Fruit fly (Drosophila melanogaster) whole organism, embryonic: ENCODE data around the gene CG10651.
A peak's percentile ranks its signal among the peaks of the same experiment; 100 is the strongest.

Source experiments
- Atf-2 ChIP-seq: fragments of 200-800 bp; sonication (Bioruptor generic); optimal IDR thresholded peaks from 2 replicates; lab custom pipeline; 2016; ENCODE audit warnings: missing biosample characterization, missing genetic modification characterization
- Bteb2 ChIP-seq: fragments of 200-800 bp; sonication (Bioruptor generic); optimal IDR thresholded peaks from 2 replicates; lab custom pipeline; 2016; ENCODE audit warnings: missing biosample characterization, missing genetic modification characterization
- CG10274 ChIP-seq: fragments of 200-800 bp; sonication (Bioruptor generic); optimal IDR thresholded peaks from 3 replicates; lab custom pipeline; 2017; ENCODE audit warnings: missing biosample characterization, mild to moderate bottlenecking, missing genetic modification characterization
- CG10321 ChIP-seq: fragments of 200-800 bp; sonication (Bioruptor generic); IDR thresholded peaks from 2 replicates; pipeline ENCODE4 v1.3.6; 2022; ENCODE audit warnings: missing biosample characterization, missing genetic modification characterization
- CG11696 ChIP-seq: fragments of 200-800 bp; sonication (Bioruptor generic); IDR thresholded peaks from 2 replicates; pipeline ENCODE4 v1.3.6; 2022; ENCODE audit warnings: missing biosample characterization, missing genetic modification characterization
- CG1233 ChIP-seq: fragments of 200-800 bp; sonication (Bioruptor generic); optimal IDR thresholded peaks from 4 replicates; lab custom pipeline; 2018; ENCODE audit warnings: missing biosample characterization, mild to moderate bottlenecking, missing genetic modification characterization
- CG12659 ChIP-seq: fragments of 200-800 bp; sonication (Bioruptor generic); optimal IDR thresholded peaks from 3 replicates; lab custom pipeline; 2017; ENCODE audit warnings: mild to moderate bottlenecking, missing biosample characterization, missing genetic modification reagents, missing genetic modification characterization
- CG15269 ChIP-seq: fragments of 200-800 bp; sonication (Bioruptor generic); optimal IDR thresholded peaks from 2 replicates; lab custom pipeline; 2018; ENCODE audit warnings: missing biosample characterization, mild to moderate bottlenecking, missing genetic modification characterization, moderate library complexity
- CG15514 ChIP-seq: fragments of 200-800 bp; sonication (Bioruptor generic); optimal IDR thresholded peaks from 3 replicates; lab custom pipeline; 2017; ENCODE audit warnings: missing biosample characterization, missing genetic modification characterization, mild to moderate bottlenecking, moderate library complexity, missing genetic modification reagents
- CG1603 ChIP-seq: fragments of 200-800 bp; sonication (Bioruptor generic); optimal IDR thresholded peaks from 2 replicates; lab custom pipeline; 2019; ENCODE audit warnings: missing biosample characterization, mild to moderate bottlenecking, missing genetic modification characterization, moderate library complexity
- CG18476 ChIP-seq: fragments of 200-800 bp; sonication (Bioruptor generic); optimal IDR thresholded peaks from 2 replicates; lab custom pipeline; 2016; ENCODE audit warnings: missing biosample characterization, mild to moderate bottlenecking, missing genetic modification characterization
- CG2129 ChIP-seq: fragments of 200-800 bp; sonication (Bioruptor generic); IDR thresholded peaks from 2 replicates; pipeline ENCODE4 v1.3.6; 2022; ENCODE audit warnings: missing biosample characterization, missing genetic modification characterization; ENCODE audit not compliant: partially characterized antibody
- CG2889 ChIP-seq: fragments of 200-800 bp; sonication (Bioruptor generic); IDR thresholded peaks from 3 replicates; pipeline ENCODE4 v1.3.6; 2022; ENCODE audit warnings: missing biosample characterization, missing genetic modification characterization
- CG3726 ChIP-seq: fragments of 200-800 bp; sonication (Bioruptor generic); IDR thresholded peaks from 3 replicates; pipeline ENCODE4, ENCODE4 v1.3.6; 2022; ENCODE audit warnings: missing biosample characterization, missing genetic modification characterization
- CG42726 ChIP-seq: fragments of 200-800 bp; sonication (Bioruptor generic); IDR thresholded peaks from 2 replicates; pipeline ENCODE4 v1.3.6; 2022; ENCODE audit warnings: missing biosample characterization, missing genetic modification characterization; ENCODE audit not compliant: partially characterized antibody
- CG4282 ChIP-seq: fragments of 200-800 bp; sonication (Bioruptor generic); optimal IDR thresholded peaks from 2 replicates; lab custom pipeline; 2016; ENCODE audit warnings: missing biosample characterization, missing genetic modification characterization
- CG4424 ChIP-seq: fragments of 200-800 bp; sonication (Bioruptor generic); optimal IDR thresholded peaks from 3 replicates; lab custom pipeline; 2016; ENCODE audit warnings: missing biosample characterization, missing genetic modification characterization
- CG6683 ChIP-seq: fragments of 200-800 bp; sonication (Bioruptor generic); optimal IDR thresholded peaks from 2 replicates; lab custom pipeline; 2017; ENCODE audit warnings: missing biosample characterization, mild to moderate bottlenecking, missing genetic modification characterization, missing genetic modification reagents
- CG6689 ChIP-seq: fragments of 200-800 bp; sonication (Bioruptor generic); IDR thresholded peaks from 2 replicates; pipeline ENCODE4 v1.3.6; 2022; ENCODE audit warnings: missing biosample characterization, missing genetic modification characterization
- CG8765 ChIP-seq: fragments of 200-800 bp; sonication (Bioruptor generic); IDR thresholded peaks from 2 replicates; pipeline ENCODE4 v1.3.6; 2022; ENCODE audit warnings: missing biosample characterization, missing genetic modification characterization
- CG9932 ChIP-seq: fragments of 200-800 bp; sonication (Bioruptor generic); IDR thresholded peaks from 2 replicates; pipeline ENCODE4 v1.3.6; 2022; ENCODE audit warnings: missing biosample characterization, missing genetic modification characterization
- D19B ChIP-seq: fragments of 200-800 bp; sonication (Bioruptor generic); optimal IDR thresholded peaks from 2 replicates; lab custom pipeline; 2017; ENCODE audit warnings: missing biosample characterization, mild to moderate bottlenecking, missing genetic modification characterization
- Doc2 ChIP-seq: fragments of 200-800 bp; sonication (Bioruptor generic); IDR thresholded peaks from 2 replicates; pipeline ENCODE4 v1.3.6; 2022; ENCODE audit warnings: missing biosample characterization, missing genetic modification characterization
- Dp ChIP-seq: fragments of 200-800 bp; sonication (Bioruptor generic); optimal IDR thresholded peaks from 2 replicates; lab custom pipeline; 2018; ENCODE audit warnings: missing biosample characterization, mild to moderate bottlenecking, missing genetic modification characterization, moderate library complexity
- Ets65A ChIP-seq: fragments of 200-800 bp; sonication (Bioruptor generic); peaks from one replicate; lab custom pipeline; 2016; ENCODE audit warnings: missing biosample characterization, missing genetic modification characterization
- H15 ChIP-seq: fragments of 200-800 bp; sonication (Bioruptor generic); IDR thresholded peaks from 3 replicates; pipeline ENCODE4 v1.3.6; 2022; ENCODE audit warnings: missing biosample characterization, missing genetic modification characterization
- Hr39 ChIP-seq: fragments of >200 bp; optimal IDR thresholded peaks from 2 replicates; lab custom pipeline; 2017
- Kr ChIP-seq: fragments of 200-800 bp; sonication (Bioruptor generic); optimal IDR thresholded peaks from 2 replicates; lab custom pipeline; 2017; ENCODE audit warnings: missing biosample characterization, mild to moderate bottlenecking, missing genetic modification characterization
- Max ChIP-seq: fragments of 200-800 bp; sonication (Bioruptor generic); optimal IDR thresholded peaks from 2 replicates; lab custom pipeline; 2016; ENCODE audit warnings: missing biosample characterization, mild to moderate bottlenecking, missing genetic modification characterization
- Oaz ChIP-seq: fragments of 200-800 bp; sonication (Bioruptor generic); IDR thresholded peaks from 2 replicates; pipeline ENCODE4 v1.3.6; 2022; ENCODE audit warnings: missing biosample characterization, missing genetic modification characterization
- Sry-β ChIP-seq: fragments of 200-800 bp; sonication (Bioruptor generic); optimal IDR thresholded peaks from 2 replicates; lab custom pipeline; 2018; ENCODE audit warnings: missing biosample characterization, mild to moderate bottlenecking, missing genetic modification characterization, moderate library complexity
- Taf1 ChIP-seq: fragments of 200-800 bp; sonication (Bioruptor generic); IDR thresholded peaks from 2 replicates; pipeline ENCODE4 v1.3.6; 2022; ENCODE audit warnings: missing biosample characterization, missing genetic modification characterization
- ac ChIP-seq: fragments of 200-800 bp; sonication (Bioruptor generic); optimal IDR thresholded peaks from 3 replicates; lab custom pipeline; 2017; ENCODE audit warnings: missing biosample characterization, mild to moderate bottlenecking, missing genetic modification characterization
- amos ChIP-seq: fragments of 200-800 bp; sonication (Bioruptor generic); IDR thresholded peaks from 2 replicates; pipeline ENCODE4 v1.3.6; 2022; ENCODE audit warnings: missing biosample characterization, missing genetic modification characterization; ENCODE audit not compliant: partially characterized antibody
- ato ChIP-seq: fragments of 200-800 bp; sonication (Bioruptor generic); IDR thresholded peaks from 2 replicates; pipeline ENCODE4 v1.3.6; 2022; ENCODE audit warnings: missing biosample characterization, missing genetic modification characterization; ENCODE audit not compliant: partially characterized antibody
- exex ChIP-seq: fragments of 200-800 bp; sonication (Bioruptor generic); optimal IDR thresholded peaks from 4 replicates; lab custom pipeline; 2018; ENCODE audit warnings: missing biosample characterization, mild to moderate bottlenecking, missing genetic modification characterization, moderate library complexity
- eyg ChIP-seq: fragments of 200-800 bp; sonication (Bioruptor generic); optimal IDR thresholded peaks from 3 replicates; lab custom pipeline; 2016; ENCODE audit warnings: missing biosample characterization, missing genetic modification characterization
- hth ChIP-seq: fragments of >200 bp; optimal IDR thresholded peaks from 2 replicates; lab custom pipeline; 2017; ENCODE audit warnings: inconsistent platforms
- lola ChIP-seq, 3 experiments: fragments of >200 bp in 2 of 3; fragments of 200-800 bp in 1 of 3; sonication (Bioruptor generic) in 1 of 3; optimal IDR thresholded peaks; 2 replicates each; lab custom pipeline; 2017 to 2019; ENCODE audit warnings: missing biosample characterization in 3 of 3, missing genetic modification characterization in 3 of 3, mild to moderate bottlenecking in 1 of 3, moderate library complexity in 1 of 3
- lov ChIP-seq, 2 experiments: fragments of 200-800 bp in 1 of 2; fragments of >200 bp in 1 of 2; sonication (Bioruptor generic) in 1 of 2; IDR thresholded peaks in 1 of 2; optimal IDR thresholded peaks in 1 of 2; 2 replicates in 1 of 2; 3 replicates in 1 of 2; pipeline versions ENCODE4 v1.3.6 to Lab custom; 2017 to 2022; ENCODE audit warnings: missing biosample characterization in 1 of 2, missing genetic modification characterization in 1 of 2
- mam ChIP-seq: fragments of 200-800 bp; sonication (Bioruptor generic); optimal IDR thresholded peaks from 3 replicates; lab custom pipeline; 2016; ENCODE audit warnings: missing biosample characterization, missing genetic modification characterization
- peb ChIP-seq: fragments of 200-800 bp; sonication (Bioruptor generic); IDR thresholded peaks from 2 replicates; pipeline ENCODE4 v1.3.6; 2022; ENCODE audit warnings: missing biosample characterization, missing genetic modification characterization
- pfk ChIP-seq: fragments of 200-800 bp; sonication (Bioruptor generic); optimal IDR thresholded peaks from 2 replicates; lab custom pipeline; 2018; ENCODE audit warnings: missing biosample characterization, mild to moderate bottlenecking, missing genetic modification characterization, moderate library complexity
- pros ChIP-seq: fragments of 200-800 bp; sonication (Bioruptor generic); optimal IDR thresholded peaks from 3 replicates; lab custom pipeline; 2019; ENCODE audit warnings: missing biosample characterization, mild to moderate bottlenecking, missing genetic modification characterization, moderate library complexity
- sens ChIP-seq: fragments of 200-800 bp; sonication (Bioruptor generic); peaks from one replicate; lab custom pipeline; 2016; ENCODE audit warnings: missing biosample characterization, missing genetic modification characterization
- slp2 ChIP-seq: fragments of 200-800 bp; sonication (Bioruptor generic); optimal IDR thresholded peaks from 2 replicates; lab custom pipeline; 2016; ENCODE audit warnings: missing biosample characterization, missing genetic modification characterization

The CG10651 gene

DNA sequence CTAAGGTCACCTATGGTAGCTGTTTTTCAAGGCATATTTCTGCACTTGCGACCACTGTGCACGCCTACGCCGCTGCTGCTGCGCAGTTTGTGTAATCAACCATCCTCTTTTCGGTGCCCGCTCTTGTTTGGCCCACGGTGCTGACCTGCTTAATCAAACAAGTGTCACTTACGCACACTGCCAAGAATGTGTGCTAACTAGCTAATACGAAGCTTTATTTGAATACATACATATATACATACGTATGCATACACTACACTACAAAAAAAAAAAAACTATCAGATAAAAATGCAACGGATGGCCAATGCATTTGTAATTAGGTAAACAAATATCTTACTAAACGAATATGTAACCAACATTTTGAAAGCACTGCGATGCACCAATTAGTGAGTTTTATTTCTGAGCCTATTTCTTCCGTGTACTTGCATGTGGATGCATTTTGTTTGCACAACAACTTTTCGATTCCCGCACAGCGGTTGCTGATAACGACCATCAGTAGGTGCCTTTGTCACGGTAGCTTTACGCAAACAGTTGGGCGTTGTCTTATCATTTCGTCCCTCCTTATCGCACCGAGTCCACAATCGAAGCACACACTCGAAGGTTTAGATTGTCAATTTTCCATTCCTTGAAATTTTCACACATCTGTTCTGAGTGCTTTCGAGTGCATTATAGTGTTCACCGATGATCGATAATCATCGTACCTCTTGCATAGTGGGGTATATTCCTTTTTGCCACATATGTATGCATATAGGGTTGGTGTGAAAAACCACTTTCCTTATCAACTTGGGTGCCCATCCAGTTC lies 48.2 kb downstream of the CG10651 start (continued):
- TF ChIP-seq eyg (GFP tag; lab: Kevin White, UChicago) (peak; percentile 63), pros (peak; percentile 79), CG6689 (GFP tag; lab: Robert Waterston, UW) (peak; percentile 89), sens (GFP tag; lab: Kevin White, UChicago) (peak; percentile 98), CG12659 (GFP tag; lab: Kevin White, UChicago) (peak; percentile 77), CG11696 (GFP tag; lab: Robert Waterston, UW) (peak; percentile 82), Ets65A (GFP tag; lab: Kevin White, UChicago) (peak; percentile 91), CG10274 (GFP tag; lab: Kevin White, UChicago) (peak; percentile 35), Kr (GFP tag; lab: Kevin White, UChicago) (peak; percentile 71), Bteb2 (GFP tag; lab: Kevin White, UChicago) (peak; percentile 81), Max (GFP tag; lab: Kevin White, UChicago) (peak; percentile 73), Taf1 (GFP tag; lab: Robert Waterston, UW) (peak; percentile 42; the same call in 1 of the 2 replicates), ac (GFP tag; lab: Kevin White, UChicago) (peak; percentile 33), peb (GFP tag; lab: Robert Waterston, UW) (peak; percentile 75), CG15514 (peak; percentile 71), exex (peak; percentile 72), CG4424 (GFP tag; lab: Kevin White, UChicago) (peak; percentile 77), CG10321 (peak; percentile 57; the same call in 1 of the 2 replicates), ato (GFP tag; lab: Robert Waterston, UW) (no peak), Hr39 (no peak), CG1603 (tag; lab: Kevin White, UChicago) (peak; percentile 59)

DNA sequence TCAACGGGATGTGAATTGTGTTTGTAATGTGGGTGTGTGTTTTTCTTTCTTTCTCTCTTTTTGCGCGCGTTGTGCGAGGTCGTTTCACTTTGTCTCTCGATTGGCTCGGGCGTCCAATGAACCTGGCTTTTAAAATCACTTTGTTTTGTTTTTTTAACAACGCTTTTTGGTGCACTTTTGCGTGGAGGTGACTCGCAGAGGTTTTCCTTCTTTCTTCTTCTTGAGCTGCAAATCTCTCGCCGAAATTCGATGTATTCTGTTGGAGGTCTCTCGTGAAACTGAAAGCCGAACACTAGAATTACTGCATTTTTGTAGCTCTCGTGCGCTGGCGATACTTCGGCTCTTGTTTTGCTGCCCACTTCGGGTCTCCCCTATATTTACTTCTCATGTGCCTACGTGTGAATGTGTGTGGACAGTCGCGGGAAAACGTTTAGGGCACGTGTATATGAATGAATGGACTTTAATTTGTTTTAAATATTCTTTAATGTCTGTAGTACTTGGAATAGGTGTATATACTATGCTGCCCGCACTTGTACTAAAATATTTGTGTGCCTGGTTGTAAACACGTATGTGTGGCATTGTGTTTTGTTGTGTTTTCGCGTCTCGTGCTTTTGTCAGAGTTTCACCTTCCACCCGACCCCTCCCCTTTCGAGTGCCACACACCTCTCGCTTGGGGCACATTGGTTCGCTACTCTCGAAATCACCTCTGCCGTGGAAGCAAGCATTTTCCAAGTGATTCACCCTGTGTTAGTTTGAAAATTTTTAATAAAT lies 49.8 kb downstream of the CG10651 start, which contains the start of gene fok:
fok (minus strand) TSS at position 286 of the 771 bp plus-strand sequence.
- TF ChIP-seq hth (lab: Kevin White, UChicago): no peak
- peak; percentile 92 for TF ChIP-seq Atf-2 (GFP tag; lab: Kevin White, UChicago)
- TF ChIP-seq CG18476 (GFP tag; lab: Kevin White, UChicago): peak; percentile 96
- TF ChIP-seq amos (GFP tag; lab: Robert Waterston, UW): peak; percentile 23; the same call in 1 of the 2 replicates
- peak; percentile 84 for TF ChIP-seq CG4282 (GFP tag; lab: Kevin White, UChicago)
- peak; percentile 86 for TF ChIP-seq slp2 (GFP tag; lab: Kevin White, UChicago)
- TF ChIP-seq D19B (GFP tag; lab: Kevin White, UChicago): peak; percentile 86
- peak; percentile 26 for TF ChIP-seq Dp (GFP tag; lab: Kevin White, UChicago)
- peak; percentile 98 for TF ChIP-seq CG15269 (tag; lab: Kevin White, UChicago)
- peak; percentile 65 for TF ChIP-seq pfk (GFP tag; lab: Kevin White, UChicago)
- TF ChIP-seq CG2129 (GFP tag; lab: Robert Waterston, UW): no peak
- TF ChIP-seq CG42726 (GFP tag; lab: Robert Waterston, UW): peak; percentile 43; the same call in 1 of the 2 replicates
- peak; percentile 52 for TF ChIP-seq Doc2 (GFP tag; lab: Robert Waterston, UW)
- no peak for TF ChIP-seq lov (optimal IDR thresholded peaks at IDR 0.05; lab: Kevin White, UChicago)
- peak; percentile 79; the same call in 2 of the 3 replicates for TF ChIP-seq lov (GFP tag; IDR thresholded peaks at IDR 0.05; lab: Robert Waterston, UW)
- peak; percentile 96 for TF ChIP-seq CG9932 (GFP tag; lab: Robert Waterston, UW)
- TF ChIP-seq mam (GFP tag; lab: Kevin White, UChicago): peak; percentile 95
- TF ChIP-seq CG1233 (GFP tag; lab: Kevin White, UChicago): peak; percentile 97
- TF ChIP-seq CG2889: peak; percentile 89
- peak; percentile 87 for TF ChIP-seq H15 (GFP tag; lab: Robert Waterston, UW)
- TF ChIP-seq CG8765: peak; percentile 85
- TF ChIP-seq Sry-β: peak; percentile 52
- TF ChIP-seq CG6683: peak; percentile 96
- TF ChIP-seq CG3726 (GFP tag; lab: Robert Waterston, UW): peak; percentile 82
- peak in 1 of 3 experiments; percentile 95 for TF ChIP-seq lola (GFP tag; optimal IDR thresholded peaks at IDR 0.05; lab: Kevin White, UChicago)
- peak; percentile 92 for TF ChIP-seq Oaz (GFP tag; lab: Robert Waterston, UW)
- peak; percentile 96 for TF ChIP-seq Max (GFP tag; lab: Kevin White, UChicago)
